Worm (Caenorhabditis elegans) whole organism, early embryonic: ENCODE data around the gene klp-20.

ENCODE experiments used
- B0310.2 ChIP-seq: sonication (generic microtip); optimal IDR thresholded peaks from 2 replicates; lab custom pipeline; 2016; ENCODE audit warnings: mild to moderate bottlenecking, missing genetic modification characterization, missing compliant biosample characterization
- F13C5.2 ChIP-seq: sonication (generic microtip); optimal IDR thresholded peaks from 2 replicates; lab custom pipeline; 2017; ENCODE audit warnings: mild to moderate bottlenecking, missing genetic modification characterization, inconsistent platforms, missing compliant biosample characterization
- aly-1 ChIP-seq: sonication (generic microtip); optimal IDR thresholded peaks from 2 replicates; lab custom pipeline; 2016; ENCODE audit warnings: missing genetic modification characterization, missing compliant biosample characterization
- ama-1 ChIP-seq: fragments of 150-350 bp; optimal IDR thresholded peaks from 2 replicates; lab custom pipeline; 2014
- ceh-36 ChIP-seq: sonication (generic microtip); optimal IDR thresholded peaks from 2 replicates; lab custom pipeline; 2016; ENCODE audit warnings: missing genetic modification characterization, inconsistent platforms, missing compliant biosample characterization
- ets-7 ChIP-seq: sonication (generic microtip); optimal IDR thresholded peaks from 2 replicates; lab custom pipeline; 2016; ENCODE audit warnings: missing genotype, missing genetic modification characterization, missing compliant biosample characterization
- flt-1 ChIP-seq: fragments of 200-800 bp; sonication (Bioruptor generic); IDR thresholded peaks from 2 replicates; pipeline ENCODE4 v1.3.6; 2022; ENCODE audit warnings: missing genetic modification characterization, missing compliant biosample characterization
- hmbx-1 ChIP-seq: sonication (generic microtip); optimal IDR thresholded peaks from 2 replicates; lab custom pipeline; 2016; ENCODE audit warnings: mild to moderate bottlenecking, missing genetic modification characterization, missing compliant biosample characterization
- pes-1 ChIP-seq: fragments of 200-800 bp; sonication (Bioruptor generic); IDR thresholded peaks from 2 replicates; pipeline ENCODE4 v1.3.6; 2022; ENCODE audit warnings: missing genetic modification reagents, missing genetic modification characterization, missing compliant biosample characterization
- scrt-1 ChIP-seq: fragments of 200-800 bp; sonication (Bioruptor generic); IDR thresholded peaks from 2 replicates; pipeline ENCODE4 v1.3.6; 2022; ENCODE audit warnings: missing genetic modification characterization, missing compliant biosample characterization
- tbx-37 ChIP-seq: fragments of 200-800 bp; sonication (Bioruptor generic); conservative IDR thresholded peaks from 2 replicates; pipeline ENCODE4 v1.3.6; 2022; ENCODE audit warnings: missing genetic modification reagents, missing genetic modification characterization, missing compliant biosample characterization

ce11 chrIII:207023-207422 lies 2.8 kb upstream of the klp-20 start, which contains the start of gene W10C4.1:
- no peak for TF ChIP-seq hmbx-1 (tag; lab: Kevin White, UChicago)
- no peak for TF ChIP-seq F13C5.2 (tag; lab: Kevin White, UChicago)
- TF ChIP-seq tbx-37, result no peak
- TF ChIP-seq ama-1 (lab: Kevin White, UChicago), result no peak
- no peak for TF ChIP-seq flt-1
- no peak for TF ChIP-seq pes-1 (GFP tag; lab: Robert Waterston, UW)
- TF ChIP-seq B0310.2, result no peak
- no peak for TF ChIP-seq ets-7 (tag; lab: Kevin White, UChicago)
- TF ChIP-seq ceh-36, result no peak
- TF ChIP-seq scrt-1 (GFP tag; lab: Robert Waterston, UW), result no peak
- TF ChIP-seq aly-1, result no peak
